Fruit fly (Drosophila melanogaster) whole organism, embryonic: ENCODE measurements around the gene CG33286.

ENCODE experiments used
- Atf3 ChIP-seq: fragments of 200-800 bp; sonication (Bioruptor generic); optimal IDR thresholded peaks from 3 replicates; lab custom pipeline; 2016; ENCODE audit warnings: missing biosample characterization, missing genetic modification characterization
- B-H2 ChIP-seq: fragments of 200-800 bp; sonication (Bioruptor generic); optimal IDR thresholded peaks from 2 replicates; lab custom pipeline; 2018; ENCODE audit warnings: missing biosample characterization, mild to moderate bottlenecking, missing genetic modification characterization
- Blimp-1 ChIP-seq: fragments of 200-800 bp; sonication (Bioruptor generic); optimal IDR thresholded peaks from 3 replicates; lab custom pipeline; 2018; ENCODE audit warnings: missing biosample characterization, missing genetic modification characterization, mild to moderate bottlenecking, moderate library complexity, missing genetic modification reagents
- CG10274 ChIP-seq: fragments of 200-800 bp; sonication (Bioruptor generic); optimal IDR thresholded peaks from 3 replicates; lab custom pipeline; 2017; ENCODE audit warnings: missing biosample characterization, mild to moderate bottlenecking, missing genetic modification characterization
- CG11398 ChIP-seq: fragments of 200-800 bp; sonication (Bioruptor generic); optimal IDR thresholded peaks from 2 replicates; lab custom pipeline; 2016; ENCODE audit warnings: missing biosample characterization, missing genetic modification characterization
- CG12391 ChIP-seq: fragments of 200-800 bp; sonication (Bioruptor generic); optimal IDR thresholded peaks from 3 replicates; lab custom pipeline; 2018; ENCODE audit warnings: missing biosample characterization, mild to moderate bottlenecking, missing genetic modification characterization, moderate library complexity
- CG12769 ChIP-seq: fragments of 200-800 bp; sonication (Bioruptor generic); optimal IDR thresholded peaks from 2 replicates; lab custom pipeline; 2019; ENCODE audit warnings: missing biosample characterization, mild to moderate bottlenecking, missing genetic modification characterization, moderate library complexity
- CG1529 ChIP-seq: fragments of 200-800 bp; sonication (Bioruptor generic); optimal IDR thresholded peaks from 3 replicates; lab custom pipeline; 2018; ENCODE audit warnings: missing biosample characterization, missing genetic modification characterization
- CG15601 ChIP-seq: fragments of 200-800 bp; sonication (Bioruptor generic); optimal IDR thresholded peaks from 3 replicates; lab custom pipeline; 2019; ENCODE audit warnings: missing biosample characterization, mild to moderate bottlenecking, missing genetic modification characterization, moderate library complexity
- CG30431 ChIP-seq: fragments of 200-800 bp; sonication (Bioruptor generic); optimal IDR thresholded peaks from 2 replicates; lab custom pipeline; 2017; ENCODE audit warnings: missing biosample characterization, missing genetic modification characterization
- CG8281 ChIP-seq: fragments of 200-800 bp; sonication (Bioruptor generic); optimal IDR thresholded peaks from 2 replicates; lab custom pipeline; 2018; ENCODE audit warnings: missing biosample characterization, mild to moderate bottlenecking, missing genetic modification characterization, moderate library complexity
- CG8359 ChIP-seq: fragments of 200-800 bp; sonication (Bioruptor generic); optimal IDR thresholded peaks from 2 replicates; lab custom pipeline; 2017; ENCODE audit warnings: missing biosample characterization, mild to moderate bottlenecking, missing genetic modification characterization, borderline replicate concordance
- CHES-1-like ChIP-seq: fragments of 200-800 bp; sonication (Bioruptor generic); optimal IDR thresholded peaks from 2 replicates; lab custom pipeline; 2016; ENCODE audit warnings: missing biosample characterization, missing genetic modification characterization
- Camta ChIP-seq: fragments of 200-800 bp; sonication (Bioruptor generic); optimal IDR thresholded peaks from 2 replicates; lab custom pipeline; 2016; ENCODE audit warnings: missing biosample characterization, missing genetic modification characterization
- Dek ChIP-seq: fragments of 200-800 bp; sonication (Bioruptor generic); optimal IDR thresholded peaks from 3 replicates; lab custom pipeline; 2019; ENCODE audit warnings: missing biosample characterization, mild to moderate bottlenecking, missing genetic modification characterization, moderate library complexity
- Dip3 ChIP-seq: fragments of 200-800 bp; sonication (Bioruptor generic); optimal IDR thresholded peaks from 3 replicates; lab custom pipeline; 2016; ENCODE audit warnings: missing biosample characterization, missing genetic modification characterization
- Ets65A ChIP-seq: fragments of 200-800 bp; sonication (Bioruptor generic); peaks from one replicate; lab custom pipeline; 2016; ENCODE audit warnings: missing biosample characterization, missing genetic modification characterization
- Fer1 ChIP-seq: fragments of 200-800 bp; sonication (Bioruptor generic); optimal IDR thresholded peaks from 2 replicates; lab custom pipeline; 2017; ENCODE audit warnings: missing biosample characterization, mild to moderate bottlenecking, missing genetic modification characterization
- HmgZ ChIP-seq: fragments of 200-800 bp; sonication (Bioruptor generic); optimal IDR thresholded peaks from 2 replicates; lab custom pipeline; 2018; ENCODE audit warnings: missing biosample characterization, mild to moderate bottlenecking, missing genetic modification characterization
- Nf-YA ChIP-seq: fragments of 200-800 bp; sonication (Bioruptor generic); IDR thresholded peaks from 2 replicates; pipeline ENCODE4 v1.3.6; 2022; ENCODE audit warnings: missing biosample characterization, missing genetic modification characterization
- Nf-YC ChIP-seq: fragments of 200-800 bp; optimal IDR thresholded peaks from 3 replicates; lab custom pipeline; 2019; ENCODE audit warnings: missing biosample characterization, mild to moderate bottlenecking, missing genetic modification characterization, moderate library complexity
- Sry-δ ChIP-seq: fragments of 200-800 bp; sonication (Bioruptor generic); optimal IDR thresholded peaks from 2 replicates; lab custom pipeline; 2016; ENCODE audit warnings: missing biosample characterization, missing genetic modification characterization
- bab2 ChIP-seq: fragments of 200-800 bp; sonication (Bioruptor generic); optimal IDR thresholded peaks from 2 replicates; lab custom pipeline; 2016; ENCODE audit warnings: missing biosample characterization, missing genetic modification characterization
- bigmax ChIP-seq: fragments of 200-800 bp; sonication (Bioruptor generic); optimal IDR thresholded peaks from 2 replicates; lab custom pipeline; 2018; ENCODE audit warnings: missing biosample characterization, mild to moderate bottlenecking, missing genetic modification characterization
- bsh ChIP-seq, 2 experiments: fragments of 200-800 bp; sonication (Bioruptor generic); optimal IDR thresholded peaks; 2 replicates each; lab custom pipeline; 2017 to 2018; ENCODE audit warnings: mild to moderate bottlenecking in 2 of 2, missing biosample characterization in 2 of 2, missing genetic modification characterization in 2 of 2, moderate library complexity in 1 of 2
- chif ChIP-seq, 2 experiments: fragments of 200-800 bp; sonication (Bioruptor generic); optimal IDR thresholded peaks; 3 replicates each; lab custom pipeline; 2016; ENCODE audit warnings: missing biosample characterization in 2 of 2, missing genetic modification characterization in 2 of 2
- en ChIP-seq: fragments of 200-800 bp; sonication (Bioruptor generic); optimal IDR thresholded peaks from 2 replicates; lab custom pipeline; 2016; ENCODE audit warnings: missing biosample characterization, missing genetic modification characterization
- fd3F ChIP-seq: fragments of 200-800 bp; sonication (Bioruptor generic); optimal IDR thresholded peaks from 2 replicates; lab custom pipeline; 2018; ENCODE audit warnings: missing biosample characterization, mild to moderate bottlenecking, missing genetic modification characterization, moderate library complexity
- fu2 ChIP-seq: fragments of 200-800 bp; sonication (Bioruptor generic); optimal IDR thresholded peaks from 2 replicates; lab custom pipeline; 2016; ENCODE audit warnings: missing biosample characterization, missing genetic modification characterization
- hth ChIP-seq: fragments of >200 bp; optimal IDR thresholded peaks from 2 replicates; lab custom pipeline; 2017; ENCODE audit warnings: inconsistent platforms
- lbe ChIP-seq: fragments of 200-800 bp; sonication (Bioruptor generic); optimal IDR thresholded peaks from 2 replicates; lab custom pipeline; 2016; ENCODE audit warnings: missing biosample characterization, mild to moderate bottlenecking, missing genetic modification characterization
- luna ChIP-seq: fragments of 200-800 bp; sonication (Bioruptor generic); optimal IDR thresholded peaks from 2 replicates; lab custom pipeline; 2016; ENCODE audit warnings: missing biosample characterization, missing genetic modification characterization
- nmo ChIP-seq: fragments of 200-800 bp; sonication (Bioruptor generic); optimal IDR thresholded peaks from 2 replicates; lab custom pipeline; 2018; ENCODE audit warnings: missing biosample characterization, mild to moderate bottlenecking, missing genetic modification characterization, moderate library complexity
- nom ChIP-seq: fragments of 200-800 bp; sonication (Bioruptor generic); optimal IDR thresholded peaks from 2 replicates; lab custom pipeline; 2017; ENCODE audit warnings: missing biosample characterization, missing genetic modification characterization, mild to moderate bottlenecking, moderate library complexity, missing genetic modification reagents
- oc ChIP-seq: fragments of 200-800 bp; sonication (Bioruptor generic); optimal IDR thresholded peaks from 2 replicates; lab custom pipeline; 2018; ENCODE audit warnings: missing biosample characterization, mild to moderate bottlenecking, missing genetic modification characterization, moderate library complexity
- p53 ChIP-seq: fragments of 200-800 bp; sonication (Bioruptor generic); optimal IDR thresholded peaks from 2 replicates; lab custom pipeline; 2016; ENCODE audit warnings: missing biosample characterization, missing genetic modification characterization
- unc-4 ChIP-seq: fragments of 200-800 bp; sonication (Bioruptor generic); IDR thresholded peaks from 2 replicates; pipeline ENCODE4 v1.3.6; 2022; ENCODE audit warnings: missing biosample characterization, missing genetic modification characterization; ENCODE audit not compliant: partially characterized antibody

The CG33286 gene

dm6 chr3L:20984414-20985208 lies 10.1 kb upstream of the CG33286 start:
- TF ChIP-seq CG12769 (tag; lab: Kevin White, UChicago) (no peak), nmo (GFP tag; lab: Kevin White, UChicago) (no peak), Blimp-1 (GFP tag; lab: Kevin White, UChicago) (no peak), CG15601 (no peak), B-H2 (GFP tag; lab: Kevin White, UChicago) (no peak), CG8359 (GFP tag; lab: Kevin White, UChicago) (peak; percentile 98), CG10274 (no peak), chif (GFP tag; optimal IDR thresholded peaks at IDR 0.05; lab: Kevin White, UChicago) (no peak), nom (peak; percentile 38), CG30431 (no peak)

dm6 chr3L:20983309-20983708 lies 8.8 kb upstream of the CG33286 start:
- TF ChIP-seq bigmax (GFP tag; lab: Kevin White, UChicago), result no peak
- no peak for TF ChIP-seq Nf-YC
- TF ChIP-seq p53 (GFP tag; lab: Kevin White, UChicago), result no peak
- no peak for TF ChIP-seq luna (GFP tag; lab: Kevin White, UChicago)
- no peak for TF ChIP-seq hth (lab: Kevin White, UChicago)
- no peak for TF ChIP-seq CG8281 (tag; lab: Kevin White, UChicago)
- TF ChIP-seq, all 482 proteins: peak for 0

- TF ChIP-seq bsh (GFP tag; optimal IDR thresholded peaks at IDR 0.05; lab: Kevin White, UChicago), result peak in 1 of 2 experiments; percentile 12
- no peak for TF ChIP-seq CG12391 (tag; lab: Kevin White, UChicago)
- peak; percentile 82 for TF ChIP-seq oc
- no peak for TF ChIP-seq Fer1 (GFP tag; lab: Kevin White, UChicago)
Observed at dm6 chr3L:20982544-20982943, 8.0 kb upstream of the CG33286 start.

dm6 chr3L:20981724-20982123 lies 7.2 kb upstream of the CG33286 start:
- TF ChIP-seq Dek, result no peak
- TF ChIP-seq CG11398 (GFP tag; lab: Kevin White, UChicago), result no peak
- no peak for TF ChIP-seq en (GFP tag; lab: Kevin White, UChicago)
- TF ChIP-seq CHES-1-like, result no peak
- TF ChIP-seq fd3F (GFP tag; lab: Kevin White, UChicago), result no peak
- no peak for TF ChIP-seq Dip3 (GFP tag; lab: Kevin White, UChicago)
- TF ChIP-seq CG1529 (GFP tag; lab: Kevin White, UChicago), result no peak
- no peak for TF ChIP-seq fu2 (GFP tag; lab: Kevin White, UChicago)
- TF ChIP-seq HmgZ (tag; lab: Kevin White, UChicago), result no peak
- no peak for TF ChIP-seq Atf3 (GFP tag; lab: Kevin White, UChicago)

dm6 chr3L:20980499-20980898 lies 6.0 kb upstream of the CG33286 start:
- TF ChIP-seq unc-4 (GFP tag; lab: Robert Waterston, UW), result no peak
- no peak for TF ChIP-seq Camta (GFP tag; lab: Kevin White, UChicago)
- no peak for TF ChIP-seq bab2 (GFP tag; lab: Kevin White, UChicago)
- no peak for TF ChIP-seq Sry-δ
- no peak for TF ChIP-seq Ets65A (GFP tag; lab: Kevin White, UChicago)
- no peak for TF ChIP-seq Nf-YA (GFP tag; lab: Robert Waterston, UW)
- TF ChIP-seq lbe (GFP tag; lab: Kevin White, UChicago), result no peak
- no peak for TF ChIP-seq CG1529 (GFP tag; lab: Kevin White, UChicago)
